Worm (Caenorhabditis elegans) whole organism, L1 larva: Measurements from ENCODE around the gene cyn-9.

Source experiments
- aly-2 ChIP-seq: fragments of 150-350 bp; optimal IDR thresholded peaks from 2 replicates; lab custom pipeline; 2014; ENCODE audit warnings: missing biosample characterization, missing genetic modification characterization
- dpl-1 ChIP-seq, 3 experiments: fragments of 150-350 bp in 2 of 3; sonication (generic microtip) in 1 of 3; optimal IDR thresholded peaks; 2 replicates each; lab custom pipeline; 2014 to 2017; ENCODE audit warnings: missing biosample characterization in 3 of 3, missing genetic modification characterization in 3 of 3, missing genetic modification reagents in 3 of 3
- lin-35 ChIP-seq, 2 experiments: fragments of 150-350 bp; optimal IDR thresholded peaks; 2 replicates each; lab custom pipeline; 2014; ENCODE audit warnings: missing biosample characterization in 2 of 2, missing genetic modification characterization in 2 of 2, missing genetic modification reagents in 2 of 2
- lir-3 ChIP-seq: sonication (generic microtip); optimal IDR thresholded peaks from 2 replicates; lab custom pipeline; 2016; ENCODE audit warnings: mild to moderate bottlenecking, missing genetic modification characterization, moderate library complexity, missing compliant biosample characterization; ENCODE audit not compliant: poor library complexity
- lsy-2 ChIP-seq, 2 experiments: fragments of 150-350 bp; optimal IDR thresholded peaks; 2 replicates each; lab custom pipeline; 2014; ENCODE audit warnings: missing biosample characterization in 2 of 2, missing genetic modification characterization in 2 of 2
- nhr-237 ChIP-seq: fragments of 150-350 bp; optimal IDR thresholded peaks from 2 replicates; lab custom pipeline; 2014; ENCODE audit warnings: missing biosample characterization, missing genetic modification characterization
- nhr-71 ChIP-seq: sonication (generic microtip); optimal IDR thresholded peaks from 2 replicates; lab custom pipeline; 2016; ENCODE audit warnings: mild to moderate bottlenecking, missing genetic modification characterization, moderate library complexity, missing compliant biosample characterization
- skn-1 ChIP-seq: fragments of 150-350 bp; optimal IDR thresholded peaks from 2 replicates; lab custom pipeline; 2014; ENCODE audit warnings: missing biosample characterization, missing genetic modification characterization
- snu-23 ChIP-seq: sonication (generic microtip); optimal IDR thresholded peaks from 2 replicates; lab custom pipeline; 2016; ENCODE audit warnings: missing genetic modification characterization, missing compliant biosample characterization
- unc-62 ChIP-seq: fragments of 150-350 bp; optimal IDR thresholded peaks from 2 replicates; lab custom pipeline; 2014; ENCODE audit warnings: missing biosample characterization, missing genetic modification reagents, missing genetic modification characterization
- ztf-11 ChIP-seq, 2 experiments: sonication (generic microtip); optimal IDR thresholded peaks; 2 replicates each; lab custom pipeline; 2016 to 2017; ENCODE audit warnings: missing genetic modification characterization in 2 of 2, missing biosample characterization in 1 of 2, missing compliant biosample characterization in 1 of 2

ce11 chrIII:3698366-3698765 lies 1.1 kb downstream of the cyn-9 start:
- no peak for TF ChIP-seq aly-2 (tag; lab: Kevin White, UChicago)
- TF ChIP-seq dpl-1 (GFP tag; optimal IDR thresholded peaks at IDR 0.05; lab: Kevin White, UChicago): no peak
- no peak for TF ChIP-seq lir-3 (tag; lab: Kevin White, UChicago)
- no peak for TF ChIP-seq nhr-71 (tag; lab: Kevin White, UChicago)
- no peak for TF ChIP-seq unc-62 (GFP tag; lab: Kevin White, UChicago)
- no peak for TF ChIP-seq nhr-237 (tag; lab: Kevin White, UChicago)
- TF ChIP-seq skn-1 (tag; lab: Kevin White, UChicago): no peak
- TF ChIP-seq ztf-11 (tag; optimal IDR thresholded peaks at IDR 0.05; lab: Kevin White, UChicago): no peak
- no peak for TF ChIP-seq snu-23 (GFP tag; lab: Kevin White, UChicago)
- no peak for TF ChIP-seq lin-35 (GFP tag; optimal IDR thresholded peaks at IDR 0.05; lab: Kevin White, UChicago)
- TF ChIP-seq lsy-2 (tag; optimal IDR thresholded peaks at IDR 0.05; lab: Kevin White, UChicago): no peak
